Worm (Caenorhabditis elegans) whole organism, L4 larva: ENCODE data around the gene ttr-52.

Experiments
- D1046.2 ChIP-seq: fragments of 200-800 bp; sonication (Bioruptor generic); IDR thresholded peaks from 2 replicates; pipeline ENCODE4 v1.3.6; 2022; ENCODE audit warnings: missing genetic modification characterization, missing compliant biosample characterization
- F10B5.3 ChIP-seq: sonication (generic microtip); optimal IDR thresholded peaks from 2 replicates; lab custom pipeline; 2016; ENCODE audit warnings: mild to moderate bottlenecking, missing genetic modification characterization, missing compliant biosample characterization
- F37D6.2 ChIP-seq: sonication (generic microtip); optimal IDR thresholded peaks from 2 replicates; lab custom pipeline; 2016; ENCODE audit warnings: mild to moderate bottlenecking, missing genetic modification characterization, missing compliant biosample characterization
- R02D3.7 ChIP-seq: fragments of 150-350 bp; sonication (generic microtip); optimal IDR thresholded peaks from 3 replicates; lab custom pipeline; 2014; ENCODE audit warnings: missing biosample characterization, missing genetic modification characterization
- T20F7.1 ChIP-seq: fragments of 200-800 bp; sonication (Bioruptor generic); optimal IDR thresholded peaks from 2 replicates; lab custom pipeline; 2018; ENCODE audit warnings: mild to moderate bottlenecking, missing genetic modification characterization, missing compliant biosample characterization
- aly-2 ChIP-seq: sonication (generic microtip); optimal IDR thresholded peaks from 2 replicates; lab custom pipeline; 2018; ENCODE audit warnings: missing biosample characterization, missing genetic modification characterization
- attf-4 ChIP-seq: sonication (generic microtip); optimal IDR thresholded peaks from 3 replicates; lab custom pipeline; 2017; ENCODE audit warnings: missing biosample characterization, missing genetic modification characterization
- ceh-32 ChIP-seq: sonication (generic microtip); optimal IDR thresholded peaks from 2 replicates; lab custom pipeline; 2016; ENCODE audit warnings: mild to moderate bottlenecking, missing genetic modification characterization, missing compliant biosample characterization; ENCODE audit not compliant: poor library complexity
- cey-2 ChIP-seq: sonication (generic microtip); optimal IDR thresholded peaks from 3 replicates; lab custom pipeline; 2017; ENCODE audit warnings: missing genetic modification characterization, mild to moderate bottlenecking, missing compliant biosample characterization, antibody characterized with exemption, borderline replicate concordance; ENCODE audit not compliant: insufficient read depth
- daf-8 ChIP-seq: fragments of 200-800 bp; sonication (Bioruptor generic); IDR thresholded peaks from 2 replicates; pipeline ENCODE4 v1.3.6; 2022; ENCODE audit warnings: missing genetic modification characterization, missing compliant biosample characterization
- dmd-8 ChIP-seq: fragments of 200-800 bp; sonication (Bioruptor generic); IDR thresholded peaks from 2 replicates; pipeline ENCODE4 v1.3.6; 2022; ENCODE audit warnings: missing genetic modification characterization, missing compliant biosample characterization
- fkh-10 ChIP-seq: fragments of 150-350 bp; optimal IDR thresholded peaks from 2 replicates; lab custom pipeline; 2014; ENCODE audit warnings: missing biosample characterization, missing genetic modification reagents, missing genetic modification characterization
- fos-1 ChIP-seq: fragments of 150-350 bp; optimal IDR thresholded peaks from 2 replicates; lab custom pipeline; 2014; ENCODE audit warnings: missing biosample characterization, missing genetic modification characterization
- gei-8 ChIP-seq: fragments of 200-800 bp; sonication (Bioruptor generic); optimal IDR thresholded peaks from 2 replicates; lab custom pipeline; 2018; ENCODE audit warnings: mild to moderate bottlenecking, missing genetic modification characterization, missing compliant biosample characterization
- hif-1 ChIP-seq, 2 experiments: sonication (generic microtip); optimal IDR thresholded peaks; 2 replicates each; lab custom pipeline; 2016 to 2017; ENCODE audit warnings: missing compliant biosample characterization in 2 of 2, missing genetic modification characterization in 2 of 2, missing genetic modification reagents in 2 of 2, missing genotype in 2 of 2, mild to moderate bottlenecking in 1 of 2
- hlh-11 ChIP-seq: fragments of 200-800 bp; sonication (Bioruptor generic); optimal IDR thresholded peaks from 2 replicates; lab custom pipeline; 2018; ENCODE audit warnings: mild to moderate bottlenecking, missing genetic modification characterization, missing compliant biosample characterization
- hmg-1.1 ChIP-seq: fragments of 200-800 bp; sonication (Bioruptor generic); IDR thresholded peaks from 2 replicates; pipeline ENCODE4 v1.3.6; 2022; ENCODE audit warnings: missing genetic modification reagents, missing genetic modification characterization, missing compliant biosample characterization
- jun-1 ChIP-seq: fragments of 150-350 bp; optimal IDR thresholded peaks from 2 replicates; lab custom pipeline; 2014; ENCODE audit warnings: missing biosample characterization, missing genetic modification reagents, missing genetic modification characterization
- lin-1 ChIP-seq: fragments of 200-800 bp; sonication (Bioruptor generic); IDR thresholded peaks from 2 replicates; pipeline ENCODE4 v1.3.6; 2022; ENCODE audit warnings: missing genetic modification reagents, missing genetic modification characterization, missing compliant biosample characterization
- lin-15B ChIP-seq: fragments of 150-350 bp; sonication (generic microtip); optimal IDR thresholded peaks from 3 replicates; lab custom pipeline; 2014; ENCODE audit warnings: missing biosample characterization, missing genetic modification characterization
- lin-29 ChIP-seq: fragments of 200-800 bp; sonication (Bioruptor generic); IDR thresholded peaks from 2 replicates; pipeline ENCODE4 v1.3.6; 2022; ENCODE audit warnings: missing genetic modification reagents, missing genetic modification characterization, missing compliant biosample characterization
- lin-38 ChIP-seq: fragments of 200-800 bp; sonication (Bioruptor generic); IDR thresholded peaks from 2 replicates; pipeline ENCODE4 v1.3.6; 2022; ENCODE audit warnings: missing genetic modification reagents, missing genetic modification characterization, missing compliant biosample characterization
- lin-39 ChIP-seq: fragments of 150-350 bp; optimal IDR thresholded peaks from 2 replicates; lab custom pipeline; 2014; ENCODE audit warnings: missing biosample characterization, missing genetic modification reagents, missing genetic modification characterization
- mep-1 ChIP-seq: fragments of 150-350 bp; sonication (generic microtip); optimal IDR thresholded peaks from 3 replicates; lab custom pipeline; 2014; ENCODE audit warnings: missing biosample characterization, missing genetic modification characterization
- mes-2 ChIP-seq: sonication (generic microtip); optimal IDR thresholded peaks from 2 replicates; lab custom pipeline; 2016; ENCODE audit warnings: missing genotype, mild to moderate bottlenecking, missing genetic modification characterization, missing compliant biosample characterization; ENCODE audit not compliant: poor library complexity, severe bottlenecking
- mxl-2 ChIP-seq: fragments of 200-800 bp; sonication (Bioruptor generic); conservative IDR thresholded peaks from 2 replicates; pipeline ENCODE4 v1.3.6; 2022; ENCODE audit warnings: missing genetic modification reagents, missing genetic modification characterization, missing compliant biosample characterization
- nhr-25 ChIP-seq: sonication (generic microtip); optimal IDR thresholded peaks from 2 replicates; lab custom pipeline; 2017; ENCODE audit warnings: missing genetic modification characterization, mild to moderate bottlenecking, missing compliant biosample characterization, antibody characterized with exemption, moderate library complexity, borderline replicate concordance; ENCODE audit not compliant: insufficient read depth
- nhr-41 ChIP-seq: fragments of 200-800 bp; sonication (Bioruptor generic); IDR thresholded peaks from 2 replicates; pipeline ENCODE4 v1.3.6; 2022; ENCODE audit warnings: missing genetic modification reagents, missing genetic modification characterization, missing compliant biosample characterization
- nhr-48 ChIP-seq: sonication (generic microtip); optimal IDR thresholded peaks from 2 replicates; lab custom pipeline; 2016; ENCODE audit warnings: mild to moderate bottlenecking, missing genetic modification characterization, missing compliant biosample characterization
- nhr-6 ChIP-seq: fragments of 150-350 bp; optimal IDR thresholded peaks from 2 replicates; lab custom pipeline; 2014; ENCODE audit warnings: missing biosample characterization, missing genetic modification characterization
- pha-4 ChIP-seq, 2 experiments: fragments of 150-350 bp in 1 of 2; fragments of 200-800 bp in 1 of 2; sonication (Bioruptor generic) in 1 of 2; IDR thresholded peaks in 1 of 2; optimal IDR thresholded peaks in 1 of 2; 2 replicates each; pipeline versions ENCODE4 v1.3.6 to Lab custom; 2014 to 2022; ENCODE audit warnings: missing genetic modification characterization in 2 of 2, missing genetic modification reagents in 2 of 2, missing biosample characterization in 1 of 2, missing compliant biosample characterization in 1 of 2
- php-3 ChIP-seq: fragments of 200-800 bp; sonication (Bioruptor generic); IDR thresholded peaks from 2 replicates; pipeline ENCODE4 v1.3.6; 2022; ENCODE audit warnings: missing genetic modification reagents, missing genetic modification characterization, missing compliant biosample characterization
- pqm-1 ChIP-seq: sonication (generic microtip); optimal IDR thresholded peaks from 2 replicates; lab custom pipeline; 2017; ENCODE audit warnings: missing biosample characterization, missing genetic modification characterization
- rbr-2 ChIP-seq: sonication (generic microtip); optimal IDR thresholded peaks from 2 replicates; lab custom pipeline; 2016; ENCODE audit warnings: missing genotype, missing genetic modification characterization, missing compliant biosample characterization
- sdz-12 ChIP-seq: fragments of 200-800 bp; sonication (Bioruptor generic); optimal IDR thresholded peaks from 2 replicates; lab custom pipeline; 2018; ENCODE audit warnings: mild to moderate bottlenecking, missing genetic modification characterization, missing compliant biosample characterization
- unc-130 ChIP-seq: sonication (generic microtip); optimal IDR thresholded peaks from 2 replicates; lab custom pipeline; 2016; ENCODE audit warnings: missing genetic modification reagents, missing genetic modification characterization, missing compliant biosample characterization
- zfp-2 ChIP-seq: sonication (generic microtip); optimal IDR thresholded peaks from 2 replicates; lab custom pipeline; 2016; ENCODE audit warnings: mild to moderate bottlenecking, missing genetic modification characterization, missing compliant biosample characterization
- zfp-3 ChIP-seq: fragments of 200-800 bp; sonication (Bioruptor generic); conservative IDR thresholded peaks from 2 replicates; pipeline ENCODE4 v1.3.6; 2022; ENCODE audit warnings: missing genetic modification reagents, missing genetic modification characterization, missing compliant biosample characterization
- zip-11 ChIP-seq: fragments of 200-800 bp; sonication (Bioruptor generic); IDR thresholded peaks from 2 replicates; pipeline ENCODE4 v1.3.6; 2022; ENCODE audit warnings: missing genetic modification characterization, missing compliant biosample characterization
- zip-2 ChIP-seq: fragments of 150-350 bp; optimal IDR thresholded peaks from 2 replicates; lab custom pipeline; 2014; ENCODE audit warnings: missing biosample characterization, missing genetic modification characterization
- ztf-7 ChIP-seq: fragments of 150-350 bp; optimal IDR thresholded peaks from 2 replicates; lab custom pipeline; 2014; ENCODE audit warnings: missing biosample characterization, missing genetic modification characterization

Gene ttr-52

ce11 chrIII:13430162-13430561 is 25.6 kb downstream of the ttr-52 start, which contains the start of gene trf-1:
trf-1 (plus strand) TSS chrIII:13430462.
- TF ChIP-seq jun-1 (tag; lab: Kevin White, UChicago) (no peak), rbr-2 (tag; lab: Kevin White, UChicago) (no peak), T20F7.1 (no peak), mxl-2 (GFP tag; lab: Robert Waterston, UW) (no peak), nhr-25 (no peak), lin-1 (GFP tag; lab: Robert Waterston, UW) (no peak), hmg-1.1 (no peak), zip-2 (tag; lab: Kevin White, UChicago) (no peak), lin-39 (tag; lab: Kevin White, UChicago) (no peak), attf-4 (tag; lab: Kevin White, UChicago) (no peak), fkh-10 (GFP tag; lab: Kevin White, UChicago) (no peak), D1046.2 (GFP tag; lab: Robert Waterston, UW) (no peak), cey-2 (no peak), nhr-41 (GFP tag; lab: Robert Waterston, UW) (no peak)

- no peak for TF ChIP-seq nhr-25
- TF ChIP-seq pha-4 (GFP tag; IDR thresholded peaks at IDR 0.05; lab: Robert Waterston, UW): no peak
- no peak for TF ChIP-seq pha-4 (tag; optimal IDR thresholded peaks at IDR 0.05; lab: Kevin White, UChicago)
- no peak for TF ChIP-seq mes-2 (tag; lab: Kevin White, UChicago)
- TF ChIP-seq dmd-8: no peak
- TF ChIP-seq F10B5.3 (tag; lab: Kevin White, UChicago): no peak
- TF ChIP-seq mxl-2 (GFP tag; lab: Robert Waterston, UW): no peak
- TF ChIP-seq ceh-32 (tag; lab: Kevin White, UChicago): no peak
- no peak for TF ChIP-seq lin-38
- no peak for TF ChIP-seq nhr-6
- no peak for TF ChIP-seq attf-4 (tag; lab: Kevin White, UChicago)
- no peak for TF ChIP-seq daf-8
- TF ChIP-seq nhr-48: no peak
- TF ChIP-seq lin-29: no peak
- no peak for TF ChIP-seq unc-130 (GFP tag; lab: Kevin White, UChicago)
- TF ChIP-seq, all 104 proteins: peak for 0
These were observed 29.9 kb downstream of the ttr-52 start, which contains the start of gene F45G2.7 for ce11 chrIII:13434404-13434803. F45G2.7 (minus strand) TSS chrIII:13434504.

- TF ChIP-seq ceh-32 (tag; lab: Kevin White, UChicago) (no peak), zfp-3 (GFP tag; lab: Robert Waterston, UW) (no peak), hlh-11 (tag; lab: Kevin White, UChicago) (no peak), php-3 (GFP tag; lab: Robert Waterston, UW) (no peak), zip-2 (tag; lab: Kevin White, UChicago) (no peak), hif-1 (tag; optimal IDR thresholded peaks at IDR 0.05; lab: Kevin White, UChicago) (no peak), zip-11 (GFP tag; lab: Robert Waterston, UW) (no peak), pha-4 (GFP tag; IDR thresholded peaks at IDR 0.05; lab: Robert Waterston, UW) (no peak), pha-4 (tag; optimal IDR thresholded peaks at IDR 0.05; lab: Kevin White, UChicago) (no peak), hmg-1.1 (no peak)
- TF ChIP-seq, all 104 proteins: peak for 0
These were observed 31.1 kb downstream of the ttr-52 start, which contains the start of gene F45G2.8 for ce11 chrIII:13435570-13435969. F45G2.8 (minus strand) TSS chrIII:13435670.

ce11 chrIII:13436843-13437242 is 32.3 kb downstream of the ttr-52 start, which contains the start of gene F45G2.9:
F45G2.9 (minus strand) TSS chrIII:13436943.
- TF ChIP-seq fos-1 (tag; lab: Kevin White, UChicago) (no peak), R02D3.7 (tag; lab: Kevin White, UChicago) (no peak), hif-1 (tag; optimal IDR thresholded peaks at IDR 0.05; lab: Kevin White, UChicago) (no peak), F37D6.2 (no peak), lin-15B (tag; lab: Kevin White, UChicago) (no peak), aly-2 (tag; lab: Kevin White, UChicago) (no peak), hlh-11 (tag; lab: Kevin White, UChicago) (no peak), mxl-2 (GFP tag; lab: Robert Waterston, UW) (no peak), ztf-7 (tag; lab: Kevin White, UChicago) (no peak), pqm-1 (tag; lab: Kevin White, UChicago) (no peak), gei-8 (no peak), ceh-32 (tag; lab: Kevin White, UChicago) (no peak), zfp-2 (no peak), mep-1 (tag; lab: Kevin White, UChicago) (no peak), nhr-41 (GFP tag; lab: Robert Waterston, UW) (no peak), sdz-12 (no peak)
